Fruit fly (Drosophila melanogaster): ENCODE measurements around the gene Eip93F.
A peak's percentile ranks its signal among the peaks of the same experiment; 100 is the strongest.

Gene Eip93F

dm6 chr3R:22044443-22044970, 95.6 kb downstream of the Eip93F start:
- TF ChIP-seq CrebA (GFP tag; optimal IDR thresholded peaks at IDR 0.05; ENCODE audit: borderline replicate concordance): no peak
- no peak for TF ChIP-seq dl (GFP tag; optimal IDR thresholded peaks at IDR 0.05; ENCODE audit: insufficient read depth in 1 of 2, partially characterized antibody in 2 of 2)
- TF ChIP-seq sv (GFP tag; optimal IDR thresholded peaks at IDR 0.05): no peak
- no peak for TF ChIP-seq br (GFP tag; optimal IDR thresholded peaks at IDR 0.05)
- TF ChIP-seq Abd-B (GFP tag; optimal IDR thresholded peaks at IDR 0.05): no peak
- TF ChIP-seq Sp1 (GFP tag; optimal IDR thresholded peaks at IDR 0.05): no peak
- TF ChIP-seq ey (GFP tag; optimal IDR thresholded peaks at IDR 0.05): no peak
- TF ChIP-seq dsf (GFP tag; optimal IDR thresholded peaks at IDR 0.05; ENCODE audit: borderline replicate concordance): no peak
- TF ChIP-seq Mio (GFP tag; optimal IDR thresholded peaks at IDR 0.05): no peak
- TF ChIP-seq h (GFP tag; optimal IDR thresholded peaks at IDR 0.05): no peak
- no peak for TF ChIP-seq rgr (GFP tag; optimal IDR thresholded peaks at IDR 0.05)
- TF ChIP-seq fru (GFP tag; optimal IDR thresholded peaks at IDR 0.05): no peak
- no peak for TF ChIP-seq OdsH (GFP tag; optimal IDR thresholded peaks at IDR 0.05)

DNA sequence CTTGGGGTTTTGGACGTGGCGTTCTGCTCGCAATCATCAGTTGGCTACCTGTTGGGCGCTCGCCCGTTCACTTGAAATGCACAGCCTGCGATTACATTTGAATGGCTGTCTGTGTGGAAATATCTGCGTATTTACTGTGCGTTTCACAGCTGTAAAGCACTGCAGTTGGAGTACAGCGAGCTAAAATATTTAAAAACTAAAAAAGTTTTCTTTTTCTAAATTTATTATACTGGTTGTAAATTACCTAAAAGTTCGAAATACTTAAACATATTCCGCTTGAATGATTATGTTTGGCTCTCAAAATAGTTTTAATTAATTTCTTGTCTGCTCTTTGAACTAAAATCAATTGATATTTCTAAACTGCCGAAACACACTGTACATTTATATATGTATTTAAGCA, 97.3 kb downstream of the Eip93F start:
- TF ChIP-seq Abd-B (GFP tag; optimal IDR thresholded peaks at IDR 0.05): no peak
- TF ChIP-seq CG32264 (GFP tag; optimal IDR thresholded peaks at IDR 0.05): no peak
- TF ChIP-seq sage (GFP tag; optimal IDR thresholded peaks at IDR 0.05): no peak
- TF ChIP-seq N (GFP tag; optimal IDR thresholded peaks at IDR 0.05): no peak
- TF ChIP-seq Rel (GFP tag; optimal IDR thresholded peaks at IDR 0.05): no peak
- TF ChIP-seq Rel (tag; optimal IDR thresholded peaks at IDR 0.05): no peak
- peak; percentile 31 for TF ChIP-seq fru (GFP tag; optimal IDR thresholded peaks at IDR 0.05)
- no peak for TF ChIP-seq dmrt93B (GFP tag; optimal IDR thresholded peaks at IDR 0.05)
- TF ChIP-seq tai (GFP tag; optimal IDR thresholded peaks at IDR 0.05): no peak
- TF ChIP-seq br (GFP tag; optimal IDR thresholded peaks at IDR 0.05): no peak
- TF ChIP-seq foxo (GFP tag; optimal IDR thresholded peaks at IDR 0.05): no peak
- no peak for TF ChIP-seq GATAd (GFP tag; optimal IDR thresholded peaks at IDR 0.05)
- peak; percentile 24 for TF ChIP-seq HLH106 (tag; optimal IDR thresholded peaks at IDR 0.05)
- no peak for TF ChIP-seq CrebA (GFP tag; optimal IDR thresholded peaks at IDR 0.05; ENCODE audit: borderline replicate concordance)
- TF ChIP-seq lola (GFP tag; optimal IDR thresholded peaks at IDR 0.05): no peak
- TF ChIP-seq Myc (optimal IDR thresholded peaks at IDR 0.05): no peak
- TF ChIP-seq ey (GFP tag; optimal IDR thresholded peaks at IDR 0.05): peak; percentile 11
- no peak for TF ChIP-seq Hnf4 (GFP tag; optimal IDR thresholded peaks at IDR 0.05)
- TF ChIP-seq rgr (GFP tag; optimal IDR thresholded peaks at IDR 0.05): no peak
- peak; percentile 27 for TF ChIP-seq OdsH (GFP tag; optimal IDR thresholded peaks at IDR 0.05)
- TF ChIP-seq pan (optimal IDR thresholded peaks at IDR 0.05): no peak
- no peak for TF ChIP-seq Vsx2 (GFP tag; optimal IDR thresholded peaks at IDR 0.05; ENCODE audit: partially characterized antibody)
- TF ChIP-seq Sp1 (GFP tag; optimal IDR thresholded peaks at IDR 0.05): no peak
- no peak for TF ChIP-seq woc (GFP tag; optimal IDR thresholded peaks at IDR 0.05)
- TF ChIP-seq CG9705 (GFP tag; optimal IDR thresholded peaks at IDR 0.05): no peak
- no peak for TF ChIP-seq dl (GFP tag; optimal IDR thresholded peaks at IDR 0.05; ENCODE audit: insufficient read depth in 1 of 2, partially characterized antibody in 2 of 2)
- no peak for TF ChIP-seq psq (GFP tag; optimal IDR thresholded peaks at IDR 0.05)
- TF ChIP-seq Dfd (GFP tag; optimal IDR thresholded peaks at IDR 0.05): no peak
- TF ChIP-seq h (GFP tag; optimal IDR thresholded peaks at IDR 0.05): peak; percentile 0
- TF ChIP-seq jim (GFP tag; optimal IDR thresholded peaks at IDR 0.05): no peak

DNA sequence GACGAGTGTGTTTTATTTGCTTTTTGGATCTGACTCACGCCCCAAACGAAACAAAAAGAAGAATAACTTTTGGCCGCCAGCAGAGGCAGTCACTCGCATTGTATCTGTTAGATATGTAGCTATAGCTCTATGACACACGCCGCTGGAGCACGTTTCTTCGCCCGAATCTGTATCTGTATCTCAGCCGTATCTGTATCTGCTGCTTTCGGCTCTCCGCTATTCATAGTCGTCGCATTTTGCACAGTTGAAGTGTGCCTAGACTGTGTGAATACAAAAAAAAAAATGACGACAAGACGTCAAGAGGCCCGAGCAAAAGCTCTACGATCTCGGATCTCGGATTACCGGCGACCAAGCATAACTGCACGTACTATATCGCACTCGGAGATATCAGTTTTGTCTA, 97.8 kb downstream of the Eip93F start:
- TF ChIP-seq brk (GFP tag; optimal IDR thresholded peaks at IDR 0.05): no peak
- no peak for TF ChIP-seq Rel (GFP tag; optimal IDR thresholded peaks at IDR 0.05)
- TF ChIP-seq Rel (tag; optimal IDR thresholded peaks at IDR 0.05): no peak
- no peak for TF ChIP-seq OdsH (GFP tag; optimal IDR thresholded peaks at IDR 0.05)
- TF ChIP-seq usp (GFP tag; optimal IDR thresholded peaks at IDR 0.05): no peak
- TF ChIP-seq Dfd (GFP tag; optimal IDR thresholded peaks at IDR 0.05): no peak
- TF ChIP-seq pan (optimal IDR thresholded peaks at IDR 0.05): no peak
- no peak for TF ChIP-seq CrebA (GFP tag; optimal IDR thresholded peaks at IDR 0.05; ENCODE audit: borderline replicate concordance)
- no peak for TF ChIP-seq h (GFP tag; optimal IDR thresholded peaks at IDR 0.05)
- no peak for TF ChIP-seq Vsx2 (GFP tag; optimal IDR thresholded peaks at IDR 0.05; ENCODE audit: partially characterized antibody)
- no peak for TF ChIP-seq sv (GFP tag; optimal IDR thresholded peaks at IDR 0.05)
- TF ChIP-seq sage (GFP tag; optimal IDR thresholded peaks at IDR 0.05): no peak
- TF ChIP-seq ey (GFP tag; optimal IDR thresholded peaks at IDR 0.05): no peak
- no peak for TF ChIP-seq dsf (GFP tag; optimal IDR thresholded peaks at IDR 0.05; ENCODE audit: borderline replicate concordance)
- TF ChIP-seq fru (GFP tag; optimal IDR thresholded peaks at IDR 0.05): no peak
- TF ChIP-seq Dif (GFP tag; optimal IDR thresholded peaks at IDR 0.05; ENCODE audit: partially characterized antibody): no peak
- no peak for TF ChIP-seq Myc (optimal IDR thresholded peaks at IDR 0.05)
- no peak for TF ChIP-seq woc (GFP tag; optimal IDR thresholded peaks at IDR 0.05)
- TF ChIP-seq dl (GFP tag; optimal IDR thresholded peaks at IDR 0.05; ENCODE audit: insufficient read depth in 1 of 2, partially characterized antibody in 2 of 2): no peak
